Fruit fly (Drosophila melanogaster): ENCODE results near the gene CG8006.
"Not testable (repeated sequence)": the region's sequence is repeated elsewhere in the genome, so short reads cannot be mapped to it uniquely, and the experiment has no call there.

CG8006 gene

dm6 chr3L:8219687-8220086 lies 8.0 kb downstream of the CG8006 start:
- no peak for TF ChIP-seq CG14655 (GFP tag; optimal IDR thresholded peaks at IDR 0.05)
- TF ChIP-seq CG34367 (tag; optimal IDR thresholded peaks at IDR 0.05) = no peak
- no peak for TF ChIP-seq CG4496 (GFP tag; IDR thresholded peaks at IDR 0.05)

dm6 chr3L:8221835-8222234 lies 10.1 kb downstream of the CG8006 start, which contains the start of gene CG13678:
CG13678 (plus strand) TSS chr3L:8222141.
- no peak for TF ChIP-seq CG13204 (GFP tag; optimal IDR thresholded peaks at IDR 0.05)
- no peak for TF ChIP-seq CG15710 (tag; optimal IDR thresholded peaks at IDR 0.05)
- TF ChIP-seq CG14655 (GFP tag; optimal IDR thresholded peaks at IDR 0.05) = no peak
- TF ChIP-seq CG4496 (GFP tag; IDR thresholded peaks at IDR 0.05) = no peak
- no peak for TF ChIP-seq gl (tag; optimal IDR thresholded peaks at IDR 0.05)
- no peak for TF ChIP-seq CG17806 (tag; optimal IDR thresholded peaks at IDR 0.05)
- TF ChIP-seq Snoo (tag; optimal IDR thresholded peaks at IDR 0.05) = no peak
- TF ChIP-seq Pif1A (GFP tag; optimal IDR thresholded peaks at IDR 0.05) = no peak

dm6 chr3L:8228924-8229323 lies 17.2 kb downstream of the CG8006 start, which contains the start of gene eIF4E3:
eIF4E3 (plus strand) TSS chr3L:8229224.
- no peak for TF ChIP-seq Pif1B (GFP tag; optimal IDR thresholded peaks at IDR 0.05)

- not testable (repeated sequence) for TF ChIP-seq CG17806 (tag; optimal IDR thresholded peaks at IDR 0.05); Pif1A (GFP tag; optimal IDR thresholded peaks at IDR 0.05); CG10348 (GFP tag; IDR thresholded peaks at IDR 0.05)
Measured at dm6 chr3L:8238347-8238746, 26.7 kb downstream of the CG8006 start, which contains the start of gene Dscam4. Dscam4 (plus strand) TSS chr3L:8238647.

- TF ChIP-seq CG14655 (GFP tag; optimal IDR thresholded peaks at IDR 0.05) (no peak), fd96Ca (GFP tag; IDR thresholded peaks at IDR 0.05) (no peak), CG9948 (tag; optimal IDR thresholded peaks at IDR 0.05) (no peak), CG17806 (tag; optimal IDR thresholded peaks at IDR 0.05) (no peak), CG13204 (GFP tag; optimal IDR thresholded peaks at IDR 0.05) (no peak), CG8301 (tag; optimal IDR thresholded peaks at IDR 0.05) (no peak), CG15710 (tag; optimal IDR thresholded peaks at IDR 0.05) (no peak), D1 (tag; optimal IDR thresholded peaks at IDR 0.05) (no peak), Pif1A (GFP tag; optimal IDR thresholded peaks at IDR 0.05) (no peak), CG12605 (GFP tag; IDR thresholded peaks at IDR 0.05) (no peak), gl (tag; optimal IDR thresholded peaks at IDR 0.05) (no peak), CG8159 (tag; optimal IDR thresholded peaks at IDR 0.05) (no peak), Pif1B (GFP tag; optimal IDR thresholded peaks at IDR 0.05) (no peak)
Measured at dm6 chr3L:8240501-8240900, 28.8 kb downstream of the CG8006 start, which contains the start of gene CG7213. CG7213 (minus strand) TSS chr3L:8240601.

- TF ChIP-seq gl (tag; optimal IDR thresholded peaks at IDR 0.05) (no peak), D1 (tag; optimal IDR thresholded peaks at IDR 0.05) (no peak), CG12605 (GFP tag; IDR thresholded peaks at IDR 0.05) (0 out of 2 replicates have a peak, but pooled peaks have one; percentile 45), CG17806 (tag; optimal IDR thresholded peaks at IDR 0.05) (no peak), CG32121 (GFP tag; IDR thresholded peaks at IDR 0.05) (0 out of 2 replicates have a peak, but pooled peaks have one; percentile 39), CG34367 (tag; optimal IDR thresholded peaks at IDR 0.05) (no peak), Ets98B (GFP tag; IDR thresholded peaks at IDR 0.05) (0 out of 2 replicates have a peak, but pooled peaks have one; percentile 18), CG13204 (GFP tag; optimal IDR thresholded peaks at IDR 0.05) (no peak), CG4496 (GFP tag; IDR thresholded peaks at IDR 0.05) (no peak), Pif1A (GFP tag; optimal IDR thresholded peaks at IDR 0.05) (no peak)
Measured at dm6 chr3L:8240932-8241331, 29.2 kb downstream of the CG8006 start.

Measured in whole organism, pupa.